Worm (Caenorhabditis elegans) whole organism, mixed stage, embryonic: ENCODE measurements around the gene R04B5.5.

Source experiments
- ces-1 ChIP-seq: fragments of 150-350 bp; optimal IDR thresholded peaks from 2 replicates; lab custom pipeline; 2014; ENCODE audit warnings: missing biosample characterization, missing genetic modification reagents, missing genetic modification characterization
- elt-1 ChIP-seq: sonication (generic microtip); optimal IDR thresholded peaks from 2 replicates; lab custom pipeline; 2017; ENCODE audit warnings: missing genetic modification characterization, mild to moderate bottlenecking, missing compliant biosample characterization, antibody characterized with exemption, moderate library complexity, borderline replicate concordance; ENCODE audit not compliant: insufficient read depth
- elt-3 ChIP-seq: fragments of 150-350 bp; optimal IDR thresholded peaks from 2 replicates; lab custom pipeline; 2014; ENCODE audit warnings: missing biosample characterization, missing genetic modification characterization

DNA sequence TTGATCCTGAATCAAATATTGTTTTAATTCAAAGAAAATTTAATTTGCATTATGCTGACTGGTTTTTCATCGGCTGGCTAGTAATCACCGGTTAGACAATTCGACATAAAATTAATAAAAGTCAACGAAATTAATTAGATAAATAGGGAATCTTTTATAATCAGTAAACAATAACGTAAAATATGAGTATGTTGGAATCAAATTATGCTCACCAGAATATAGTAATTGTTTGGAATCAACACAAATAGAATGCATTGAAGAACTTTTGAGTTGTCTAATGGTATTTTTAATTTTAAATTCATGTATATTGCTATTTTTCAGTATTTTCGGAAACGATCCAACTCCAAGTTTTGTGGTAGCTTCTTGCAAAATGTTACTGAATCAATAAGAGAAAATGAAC, 18.1 kb downstream of the R04B5.5 start, which contains the start of gene C08B6.2:
- TF ChIP-seq ces-1 (GFP tag; lab: Kevin White, UChicago) = no peak
- TF ChIP-seq elt-3 (tag; lab: Kevin White, UChicago) = no peak
- no peak for TF ChIP-seq elt-1 (tag; lab: Kevin White, UChicago)
